Worm (Caenorhabditis elegans): ENCODE measurements around the gene flr-1.

DNA sequence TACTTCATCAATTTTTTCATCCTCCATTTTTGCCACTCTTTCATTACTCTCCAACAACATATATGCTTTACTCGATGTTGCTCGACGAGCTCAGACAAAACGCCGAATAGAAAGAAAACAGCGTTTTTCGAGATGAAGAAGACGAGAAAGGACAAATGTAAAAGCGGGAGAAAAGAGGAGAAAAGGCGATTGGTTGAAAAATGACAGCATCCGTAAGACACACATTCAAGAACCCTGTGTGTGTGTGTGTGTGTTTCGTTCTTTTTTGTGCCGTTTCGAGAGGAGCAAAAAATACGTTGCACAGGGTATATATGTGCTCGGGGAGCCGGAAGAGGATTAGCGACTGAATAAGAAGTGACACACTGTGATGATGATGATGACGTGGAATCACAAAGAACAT lies 37.4 kb upstream of the flr-1 start:
- TF ChIP-seq unc-62 (GFP tag; optimal IDR thresholded peaks at IDR 0.05) (no peak), mls-2 (tag; optimal IDR thresholded peaks at IDR 0.05) (no peak), drap-1 (GFP tag; optimal IDR thresholded peaks at IDR 0.05) (no peak), ceh-83 (GFP tag; optimal IDR thresholded peaks at IDR 0.05) (no peak), snpc-4 (tag; optimal IDR thresholded peaks at IDR 0.05) (no peak), ces-1 (GFP tag; optimal IDR thresholded peaks at IDR 0.05) (no peak), elt-1 (tag; optimal IDR thresholded peaks at IDR 0.05; ENCODE audit: borderline replicate concordance, insufficient read depth) (no peak), mab-5 (tag; optimal IDR thresholded peaks at IDR 0.05) (no peak), lsy-2 (tag; optimal IDR thresholded peaks at IDR 0.05) (no peak), ham-2 (GFP tag; optimal IDR thresholded peaks at IDR 0.05) (no peak)
